Fruit fly (Drosophila melanogaster): ENCODE measurements around the gene HLH3B.

HLH3B gene

DNA sequence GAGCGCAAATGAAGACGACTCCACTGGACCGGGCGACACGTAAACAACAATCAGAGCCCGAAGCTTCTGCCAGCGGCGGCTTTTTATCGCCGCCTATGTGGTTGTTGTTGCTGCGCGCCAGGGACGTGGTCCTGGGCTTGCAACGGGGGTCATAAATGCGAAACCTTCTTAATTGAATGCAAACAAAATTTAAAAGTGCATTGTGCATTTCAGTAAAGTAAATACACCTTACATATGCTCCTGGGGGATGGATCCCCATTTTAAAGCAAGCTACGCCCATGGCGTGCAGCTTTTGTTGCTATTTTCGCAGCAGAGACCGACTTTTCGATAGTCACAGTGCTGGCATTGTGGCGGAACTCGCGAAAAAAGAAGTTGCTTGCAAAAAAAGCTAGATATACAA is 22.2 kb upstream of the HLH3B start, which contains the start of gene Ugalt (continued):
- TF ChIP-seq caup (GFP tag; optimal IDR thresholded peaks at IDR 0.05; ENCODE audit: severe bottlenecking) (peak; percentile 100), CG11456 (GFP tag; IDR thresholded peaks at IDR 0.05) (peak; percentile 100), CG6854 (GFP tag; optimal IDR thresholded peaks at IDR 0.05) (peak; percentile 100), CG17359 (tag; optimal IDR thresholded peaks at IDR 0.05) (peak; percentile 100)

DNA sequence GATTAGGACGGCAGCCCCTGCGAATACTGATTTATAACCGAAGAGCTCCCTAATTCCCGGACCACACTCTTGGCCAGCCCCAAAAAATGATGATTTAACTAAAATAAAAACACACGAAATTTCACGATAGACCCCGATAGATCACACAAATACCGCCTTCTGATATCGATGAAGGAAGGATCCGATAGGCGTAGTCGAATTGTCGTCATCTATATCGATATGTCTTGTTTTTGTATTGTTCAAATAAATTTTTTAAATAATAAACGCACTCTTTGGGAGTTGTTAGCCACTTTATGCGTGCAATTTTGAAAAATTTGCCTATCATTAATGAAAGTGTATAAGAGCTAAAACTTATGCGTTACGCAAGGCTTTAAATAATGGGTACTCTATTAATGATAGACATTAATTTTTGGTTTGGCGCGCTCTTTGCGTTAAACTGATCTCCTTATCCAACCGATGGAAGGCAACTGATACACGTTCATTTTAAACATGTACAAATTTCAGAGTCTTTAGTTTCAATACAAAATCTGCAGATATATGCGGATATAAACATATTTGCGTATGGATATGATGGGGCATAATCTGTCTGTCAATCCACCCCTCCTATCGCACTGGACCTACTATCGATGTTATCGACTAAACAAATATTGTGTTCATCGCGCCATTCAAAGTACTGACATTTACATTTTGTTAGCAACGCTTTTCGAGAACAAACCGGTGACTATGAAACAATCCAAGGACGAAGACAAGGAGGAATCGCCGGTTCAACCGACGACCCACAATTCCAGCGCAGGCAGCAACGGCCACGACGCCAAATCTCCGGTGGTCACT is 16.8 kb upstream of the HLH3B start, which contains the start of the genes Spg7 and Lint-O:
TSS of gene Spg7 (minus strand) at position 148 of the 831 bp plus-strand sequence.
TSS of gene Lint-O (plus strand) at position 638 of the 831 bp plus-strand sequence.
- TF ChIP-seq CG13287 (GFP tag; IDR thresholded peaks at IDR 0.05; ENCODE audit: partially characterized antibody), result peak; percentile 77
- TF ChIP-seq hkb (optimal IDR thresholded peaks at IDR 0.05), result no peak
- TF ChIP-seq hkb (GFP tag; IDR thresholded peaks at IDR 0.05), result no peak
- TF ChIP-seq bbx (GFP tag; IDR thresholded peaks at IDR 0.05; ENCODE audit: partially characterized antibody), result peak; percentile 76
- peak; percentile 79 for TF ChIP-seq Dref (GFP tag; IDR thresholded peaks at IDR 0.05)
- TF ChIP-seq BEAF-32 (GFP tag; optimal IDR thresholded peaks at IDR 0.05), result peak; percentile 78
- TF ChIP-seq CTCF (GFP tag; optimal IDR thresholded peaks at IDR 0.05), result no peak
- TF ChIP-seq chinmo (GFP tag; IDR thresholded peaks at IDR 0.05; ENCODE audit: partially characterized antibody), result 0 out of 4 replicates have a peak, but pooled peaks have one; percentile 63
- peak; percentile 63 for TF ChIP-seq CG2116 (GFP tag; optimal IDR thresholded peaks at IDR 0.05)
- no peak for TF ChIP-seq fd102C (GFP tag; optimal IDR thresholded peaks at IDR 0.05)
- TF ChIP-seq HLH4C (GFP tag; IDR thresholded peaks at IDR 0.05; ENCODE audit: partially characterized antibody), result peak; percentile 70; the same call in 2 of the 3 replicates
- TF ChIP-seq Dll (GFP tag; IDR thresholded peaks at IDR 0.05; ENCODE audit: partially characterized antibody), result peak; percentile 74; the same call in 3 of the 4 replicates
- TF ChIP-seq nau (GFP tag; optimal IDR thresholded peaks at IDR 0.05), result no peak
- no peak for TF ChIP-seq gcm (GFP tag; optimal IDR thresholded peaks at IDR 0.05)
- TF ChIP-seq CG6791 (GFP tag; IDR thresholded peaks at IDR 0.05; ENCODE audit: partially characterized antibody), result peak; percentile 82
- no peak for TF ChIP-seq abd-A (tag; optimal IDR thresholded peaks at IDR 0.05)
- peak; percentile 74 for TF ChIP-seq CG16813 (GFP tag; IDR thresholded peaks at IDR 0.05; ENCODE audit: partially characterized antibody)
- TF ChIP-seq inv (GFP tag; IDR thresholded peaks at IDR 0.05; ENCODE audit: partially characterized antibody), result peak; percentile 53
- peak; percentile 19 for TF ChIP-seq stwl (tag; optimal IDR thresholded peaks at IDR 0.05)
- TF ChIP-seq hb (GFP tag; IDR thresholded peaks at IDR 0.05; ENCODE audit: partially characterized antibody), result peak; percentile 66; the same call in 2 of the 3 replicates
- peak; percentile 57; the same call in 1 of the 2 replicates for TF ChIP-seq MBD-R2 (GFP tag; IDR thresholded peaks at IDR 0.05)
- no peak for TF ChIP-seq CG11504 (tag; optimal IDR thresholded peaks at IDR 0.05)
- no peak for TF ChIP-seq CG42726 (GFP tag; IDR thresholded peaks at IDR 0.05; ENCODE audit: partially characterized antibody)
- TF ChIP-seq Opbp (GFP tag; IDR thresholded peaks at IDR 0.05; ENCODE audit: partially characterized antibody), result peak; percentile 84
- peak; percentile 69 for TF ChIP-seq nerfin-2 (GFP tag; IDR thresholded peaks at IDR 0.05; ENCODE audit: partially characterized antibody)
- no peak for TF ChIP-seq tap (tag; optimal IDR thresholded peaks at IDR 0.05)
- peak; percentile 36; the same call in 2 of the 3 replicates for TF ChIP-seq CG14860 (GFP tag; IDR thresholded peaks at IDR 0.05; ENCODE audit: partially characterized antibody)
- peak; percentile 76 for TF ChIP-seq amos (GFP tag; IDR thresholded peaks at IDR 0.05; ENCODE audit: partially characterized antibody)
- no peak for TF ChIP-seq Lhr (GFP tag; optimal IDR thresholded peaks at IDR 0.05)
- no peak for TF ChIP-seq sens-2 (GFP tag; IDR thresholded peaks at IDR 0.05)
- TF ChIP-seq Dp (GFP tag; optimal IDR thresholded peaks at IDR 0.05), result peak; percentile 66
- peak; percentile 70 for TF ChIP-seq tna (GFP tag; IDR thresholded peaks at IDR 0.05; ENCODE audit: partially characterized antibody)
- peak; percentile 59 for TF ChIP-seq zen2 (GFP tag; IDR thresholded peaks at IDR 0.05; ENCODE audit: partially characterized antibody)
- TF ChIP-seq sens (GFP tag), result peak; percentile 52
- TF ChIP-seq knrl (GFP tag; IDR thresholded peaks at IDR 0.05; ENCODE audit: partially characterized antibody), result peak; percentile 65; the same call in 2 of the 3 replicates
- peak; percentile 62 for TF ChIP-seq Sry-δ (GFP tag; optimal IDR thresholded peaks at IDR 0.05)
- TF ChIP-seq CG7963 (GFP tag; IDR thresholded peaks at IDR 0.05; ENCODE audit: partially characterized antibody), result peak; percentile 74
- TF ChIP-seq E2f2 (GFP tag; IDR thresholded peaks at IDR 0.05), result peak; percentile 69
- TF ChIP-seq unc-4 (GFP tag; IDR thresholded peaks at IDR 0.05; ENCODE audit: partially characterized antibody), result peak; percentile 65
- peak; percentile 5 for TF ChIP-seq Sin3A (optimal IDR thresholded peaks at IDR 0.05)
